Worm (Caenorhabditis elegans): Measurements from ENCODE around the gene Y39A3A.2.

The Y39A3A.2 gene

ce11 chrIII:2057570-2057969 is at the start of gene Y39A3A.2:
Y39A3A.2 (minus strand) TSS chrIII:2057670.
- TF ChIP-seq pqm-1 (tag; optimal IDR thresholded peaks at IDR 0.05) (no peak), hlh-8 (tag; optimal IDR thresholded peaks at IDR 0.05) (no peak), ttx-3 (tag; optimal IDR thresholded peaks at IDR 0.05) (no peak), dmd-4 (tag; optimal IDR thresholded peaks at IDR 0.05; ENCODE audit: borderline replicate concordance) (no peak), ceh-6 (GFP tag; optimal IDR thresholded peaks at IDR 0.05) (no peak), fax-1 (tag; optimal IDR thresholded peaks at IDR 0.05) (no peak), C38D4.7 (GFP tag; optimal IDR thresholded peaks at IDR 0.05) (no peak), pros-1 (tag; optimal IDR thresholded peaks at IDR 0.05) (no peak), lin-11 (tag; optimal IDR thresholded peaks at IDR 0.05) (no peak), gmeb-2 (tag; optimal IDR thresholded peaks at IDR 0.05) (no peak), ama-1 (optimal IDR thresholded peaks at IDR 0.05) (no peak), tbx-2 (tag; optimal IDR thresholded peaks at IDR 0.05) (no peak), ets-4 (tag; optimal IDR thresholded peaks at IDR 0.05) (no peak), hlh-13 (GFP tag; optimal IDR thresholded peaks at IDR 0.05) (no peak), F13H6.1 (tag; optimal IDR thresholded peaks at IDR 0.05) (no peak)

ce11 chrIII:2105935-2106334 is 48.5 kb upstream of the Y39A3A.2 start:
- no peak for TF ChIP-seq pat-9 (tag; optimal IDR thresholded peaks at IDR 0.05)
- no peak for TF ChIP-seq elt-2 (tag; optimal IDR thresholded peaks at IDR 0.05)

DNA sequence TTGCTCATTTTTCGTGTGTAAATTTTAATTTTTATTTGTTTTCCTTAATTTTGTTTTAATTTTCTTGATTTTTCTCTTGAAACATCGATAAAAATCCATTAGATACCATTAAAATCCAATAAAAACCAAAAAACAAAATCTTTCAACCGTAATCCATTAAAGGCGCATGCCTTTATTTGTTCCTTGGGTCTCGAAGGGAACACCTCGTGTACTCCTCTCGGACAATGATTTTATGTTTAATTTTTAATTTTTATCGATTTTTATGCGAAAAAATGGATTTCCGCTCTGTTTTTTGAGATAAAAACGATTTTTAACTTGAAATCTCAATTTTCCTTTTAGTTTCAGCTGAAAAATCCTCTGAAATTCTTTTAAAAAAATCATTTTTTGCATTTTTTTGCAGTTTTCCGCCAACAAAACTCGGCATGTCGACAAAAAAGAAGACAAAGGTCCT is 44.5 kb upstream of the Y39A3A.2 start, which contains the start of gene ppk-2:
TSS of gene ppk-2 (plus strand) at position 401 of the 451 bp plus-strand sequence.
- TF ChIP-seq pag-3 (tag; optimal IDR thresholded peaks at IDR 0.05; ENCODE audit: borderline replicate concordance), result no peak
- TF ChIP-seq che-1 (tag; optimal IDR thresholded peaks at IDR 0.05), result no peak

DNA sequence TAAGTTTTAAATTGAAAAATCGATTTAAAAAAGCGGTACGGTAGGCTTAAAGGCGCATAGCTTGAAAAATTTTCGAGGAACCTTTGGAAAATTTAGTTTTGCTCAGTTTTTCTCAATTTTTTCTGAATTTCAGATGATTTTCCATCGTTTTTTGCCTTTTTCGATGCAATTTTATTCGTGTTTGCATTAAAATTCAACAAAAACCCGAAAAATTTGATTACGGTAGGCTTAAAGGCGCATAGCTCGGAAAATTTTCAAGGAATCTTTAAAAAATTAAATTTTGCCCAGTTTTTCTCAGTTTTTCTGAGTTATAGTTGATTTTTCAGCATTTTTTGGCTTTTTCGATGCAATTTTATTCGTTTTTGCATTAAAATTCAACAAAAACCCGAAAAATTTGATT is 43.8 kb upstream of the Y39A3A.2 start:
- TF ChIP-seq unc-55 (GFP tag; optimal IDR thresholded peaks at IDR 0.05) (no peak), pat-9 (tag; optimal IDR thresholded peaks at IDR 0.05) (no peak), fkh-6 (tag; optimal IDR thresholded peaks at IDR 0.05) (no peak), odd-2 (tag; optimal IDR thresholded peaks at IDR 0.05) (no peak), sox-2 (GFP tag; IDR thresholded peaks at IDR 0.05) (no peak), tbx-2 (tag; optimal IDR thresholded peaks at IDR 0.05) (no peak), mec-3 (tag; optimal IDR thresholded peaks at IDR 0.05; ENCODE audit: borderline replicate concordance) (no peak), ceh-9 (tag; optimal IDR thresholded peaks at IDR 0.05) (no peak), ceh-48 (tag; optimal IDR thresholded peaks at IDR 0.05) (no peak), hlh-6 (tag; optimal IDR thresholded peaks at IDR 0.05) (no peak), hlh-30 (tag; optimal IDR thresholded peaks at IDR 0.05; ENCODE audit: insufficient read depth) (no peak), ceh-31 (tag; optimal IDR thresholded peaks at IDR 0.05) (no peak), eyg-1 (tag; optimal IDR thresholded peaks at IDR 0.05) (no peak), ceh-24 (tag; optimal IDR thresholded peaks at IDR 0.05) (no peak), ahr-1 (tag; optimal IDR thresholded peaks at IDR 0.05) (no peak), ceh-6 (GFP tag; optimal IDR thresholded peaks at IDR 0.05) (no peak), zip-5 (tag; optimal IDR thresholded peaks at IDR 0.05) (no peak), pros-1 (tag; optimal IDR thresholded peaks at IDR 0.05) (no peak), lin-11 (tag; optimal IDR thresholded peaks at IDR 0.05) (no peak), C38D4.7 (GFP tag; optimal IDR thresholded peaks at IDR 0.05) (no peak)

DNA sequence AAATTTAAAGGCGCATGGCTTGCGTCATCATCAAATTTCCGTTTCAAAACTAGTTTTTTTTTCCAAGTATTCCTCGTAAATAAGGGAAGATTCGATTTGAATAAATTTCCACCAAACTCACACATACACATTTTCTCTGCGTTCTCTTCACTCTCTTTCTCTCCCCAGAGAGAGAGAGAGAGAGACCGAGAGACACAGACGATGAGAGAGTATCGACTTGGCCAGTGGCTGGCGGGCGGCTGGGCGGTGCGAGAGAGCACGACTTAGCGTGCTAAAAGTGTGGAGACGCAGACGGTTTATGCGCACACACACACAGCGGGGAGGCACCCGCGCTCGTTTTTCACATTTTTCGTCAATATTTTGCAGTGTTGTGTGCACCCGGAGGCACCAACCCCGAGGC is 43.4 kb upstream of the Y39A3A.2 start:
- TF ChIP-seq hlh-6 (tag; optimal IDR thresholded peaks at IDR 0.05) (no peak), tbx-2 (tag; optimal IDR thresholded peaks at IDR 0.05) (peak; percentile 62), pat-9 (tag; optimal IDR thresholded peaks at IDR 0.05) (no peak), pha-2 (tag; optimal IDR thresholded peaks at IDR 0.05) (no peak), sdc-2 (tag; optimal IDR thresholded peaks at IDR 0.05) (no peak), npax-4 (tag; optimal IDR thresholded peaks at IDR 0.05) (no peak), Y22D7AL.16 (tag; optimal IDR thresholded peaks at IDR 0.05) (no peak), ets-4 (tag; optimal IDR thresholded peaks at IDR 0.05) (no peak), elt-2 (tag; optimal IDR thresholded peaks at IDR 0.05) (peak; percentile 19), ceh-48 (tag; optimal IDR thresholded peaks at IDR 0.05) (peak; percentile 95), sox-4 (tag; optimal IDR thresholded peaks at IDR 0.05) (no peak), ceh-22 (tag; optimal IDR thresholded peaks at IDR 0.05) (no peak), ceh-31 (tag; optimal IDR thresholded peaks at IDR 0.05) (peak; percentile 69), ttx-3 (tag; optimal IDR thresholded peaks at IDR 0.05) (no peak), ceh-30 (tag; optimal IDR thresholded peaks at IDR 0.05) (no peak), ref-2 (tag; optimal IDR thresholded peaks at IDR 0.05) (peak; percentile 92), che-1 (tag; optimal IDR thresholded peaks at IDR 0.05) (no peak), ceh-9 (tag; optimal IDR thresholded peaks at IDR 0.05) (no peak), nhr-232 (tag; optimal IDR thresholded peaks at IDR 0.05) (no peak), elt-4 (tag; optimal IDR thresholded peaks at IDR 0.05) (no peak), zip-5 (tag; optimal IDR thresholded peaks at IDR 0.05) (no peak), unc-42 (tag; optimal IDR thresholded peaks at IDR 0.05) (peak; percentile 97), ztf-16 (tag; optimal IDR thresholded peaks at IDR 0.05) (no peak), C38D4.7 (GFP tag; optimal IDR thresholded peaks at IDR 0.05) (no peak)

Data from whole organism, late embryonic.